Worm (Caenorhabditis elegans) whole organism, dauer: ENCODE data around the gene nhr-141.

ENCODE experiments used
- unc-62 ChIP-seq: sonication (generic microtip); optimal IDR thresholded peaks from 2 replicates; lab custom pipeline; 2017; ENCODE audit warnings: missing biosample characterization, missing genetic modification reagents, missing genetic modification characterization

Gene nhr-141

DNA sequence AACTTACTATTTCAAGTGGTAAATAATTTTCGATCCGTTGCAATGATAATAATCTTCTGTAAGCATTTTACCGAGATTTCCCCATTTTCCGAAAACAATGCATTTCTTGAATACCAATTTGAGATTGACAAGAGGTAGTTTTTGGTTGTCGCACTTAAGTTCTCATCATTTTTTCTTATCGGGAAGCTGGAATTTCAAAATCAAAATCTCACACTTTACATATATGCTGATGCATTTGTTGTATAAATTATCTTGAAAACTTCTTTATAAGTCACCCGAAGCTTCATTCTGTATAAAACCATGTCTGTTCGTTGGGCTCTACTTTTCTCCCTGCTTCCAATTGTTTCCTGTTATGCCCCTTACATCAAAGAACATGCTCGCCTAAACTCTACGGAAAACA is 7.0 kb downstream of the nhr-141 start, which contains the start of gene try-11:
TSS of gene try-11 (plus strand) at position 301 of the 400 bp plus-strand sequence.
- no peak for TF ChIP-seq unc-62

DNA sequence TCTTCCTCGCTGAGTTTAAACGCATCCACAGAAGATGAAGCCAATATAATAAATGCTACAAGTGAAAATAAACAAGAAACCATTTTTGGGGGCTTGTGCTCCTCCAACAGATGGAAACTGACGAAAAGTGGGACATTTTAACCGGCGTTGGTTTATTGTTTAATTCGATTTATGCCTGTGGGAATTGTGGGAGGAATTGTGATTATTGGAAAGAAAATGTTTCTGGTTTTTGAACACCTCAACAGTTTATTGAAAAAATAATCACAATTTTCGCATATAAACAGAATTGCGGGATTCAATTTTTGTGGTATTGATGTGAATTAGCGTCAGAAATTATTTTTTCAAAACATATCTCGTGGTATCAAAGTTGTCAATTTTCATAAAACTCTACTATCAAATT is 9.8 kb downstream of the nhr-141 start, which contains the start of gene try-8:
TSS of gene try-8 (minus strand) at position 101 of the 400 bp plus-strand sequence.
- TF ChIP-seq unc-62: no peak

DNA sequence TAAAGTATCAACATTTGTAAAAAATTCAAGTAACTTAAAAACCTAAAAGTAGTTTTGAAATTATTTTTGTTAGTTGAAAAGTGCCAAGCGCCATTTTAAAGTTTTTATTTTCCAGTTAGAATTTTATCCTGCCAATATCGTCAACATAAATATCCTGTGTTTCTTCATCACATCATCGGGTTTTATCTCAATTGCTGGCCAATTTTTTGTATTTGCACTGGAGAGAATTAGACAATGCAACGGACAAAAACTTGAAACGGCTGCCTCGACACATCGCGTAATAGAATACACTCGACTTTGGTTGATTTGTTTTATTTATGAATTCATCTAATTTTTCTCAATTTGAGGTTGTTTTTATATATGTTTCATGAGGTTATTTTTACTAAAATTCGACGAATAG is 10.5 kb downstream of the nhr-141 start, which contains the start of gene F25E5.2:
TSS of gene F25E5.2 (plus strand) at position 301 of the 400 bp plus-strand sequence.
- no peak for TF ChIP-seq unc-62

DNA sequence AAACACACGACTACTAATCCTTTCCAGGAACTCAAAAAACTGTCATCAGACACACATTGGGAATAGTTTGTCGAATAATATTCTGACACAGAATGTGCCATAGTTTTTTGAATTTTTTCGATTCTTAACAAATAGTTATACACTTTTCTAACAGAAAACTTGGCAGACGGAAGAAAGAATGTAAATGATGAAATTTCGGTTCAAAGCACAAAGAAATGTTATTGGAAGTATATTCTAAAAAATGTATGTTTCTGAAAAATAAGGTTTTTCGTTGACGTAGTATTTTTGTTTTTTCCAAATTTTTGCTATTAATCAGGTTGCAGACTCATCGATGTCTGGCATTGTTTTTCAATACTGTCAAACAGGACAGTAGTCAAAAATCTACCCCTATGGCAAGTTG is 16.4 kb downstream of the nhr-141 start, which contains the start of gene srh-92:
TSS of gene srh-92 (minus strand) at position 101 of the 400 bp plus-strand sequence.
- no peak for TF ChIP-seq unc-62

DNA sequence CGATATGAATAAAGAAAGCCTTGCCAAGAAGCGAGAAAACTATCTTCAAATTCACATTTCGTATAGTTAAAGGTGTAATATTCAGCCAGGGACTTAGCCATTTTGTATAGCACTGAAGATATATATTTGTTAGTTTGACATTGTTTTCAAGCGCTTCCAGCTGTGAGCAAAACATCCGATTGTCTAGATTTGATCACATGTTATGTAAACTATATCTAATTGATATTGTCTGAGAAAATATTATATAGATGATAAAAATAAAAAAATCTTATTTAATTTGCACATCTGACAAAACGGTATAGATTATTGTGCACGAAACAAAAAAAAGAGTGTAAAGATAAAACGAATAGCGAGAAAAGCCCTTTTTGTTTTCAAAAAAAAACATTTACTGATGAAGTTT is 20.2 kb downstream of the nhr-141 start, which contains the start of gene srh-89:
TSS of gene srh-89 (minus strand) at position 101 of the 400 bp plus-strand sequence.
- TF ChIP-seq unc-62: no peak

DNA sequence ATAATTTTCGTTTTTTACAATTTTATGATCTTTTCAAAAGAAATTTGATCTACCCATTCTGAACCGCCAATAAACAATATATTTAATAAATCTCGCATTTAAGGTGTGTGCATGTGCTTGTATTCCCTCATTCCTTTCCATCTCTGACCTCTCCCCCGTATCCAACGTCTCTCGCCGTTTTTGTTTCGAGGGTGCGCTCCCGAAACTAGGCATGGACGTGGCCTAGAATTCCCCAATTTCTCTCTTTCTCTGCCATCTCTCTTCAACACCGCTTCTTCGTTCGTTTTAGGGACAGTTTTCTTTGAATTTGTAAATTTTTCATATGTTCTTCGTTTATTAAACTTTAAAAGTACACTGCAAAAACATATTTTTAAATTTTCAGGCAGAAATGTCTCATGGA is 21.0 kb downstream of the nhr-141 start, which contains the start of gene F25E5.1:
TSS of gene F25E5.1 (plus strand) at position 376 of the 400 bp plus-strand sequence.
- TF ChIP-seq unc-62: no peak

DNA sequence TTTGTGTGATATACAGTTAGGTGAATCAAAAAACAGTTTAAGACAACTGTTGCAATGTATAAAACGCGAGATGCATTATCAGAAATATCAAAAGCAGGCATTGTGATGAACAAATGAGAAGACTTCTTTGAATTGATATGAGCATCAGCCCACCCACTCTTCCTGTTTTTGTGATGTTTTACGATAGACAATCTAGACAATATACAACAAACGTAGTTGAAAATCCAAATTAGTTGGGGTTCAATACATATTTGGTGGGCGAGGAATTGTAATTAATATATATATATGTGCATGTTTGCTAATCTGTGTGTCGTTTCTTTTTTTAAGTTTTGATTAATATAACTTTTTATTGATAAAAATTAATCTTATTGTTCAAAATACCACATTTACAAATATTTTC is 28.4 kb downstream of the nhr-141 start, which contains the start of gene str-28:
TSS of gene str-28 (minus strand) at position 101 of the 400 bp plus-strand sequence.
- no peak for TF ChIP-seq unc-62

DNA sequence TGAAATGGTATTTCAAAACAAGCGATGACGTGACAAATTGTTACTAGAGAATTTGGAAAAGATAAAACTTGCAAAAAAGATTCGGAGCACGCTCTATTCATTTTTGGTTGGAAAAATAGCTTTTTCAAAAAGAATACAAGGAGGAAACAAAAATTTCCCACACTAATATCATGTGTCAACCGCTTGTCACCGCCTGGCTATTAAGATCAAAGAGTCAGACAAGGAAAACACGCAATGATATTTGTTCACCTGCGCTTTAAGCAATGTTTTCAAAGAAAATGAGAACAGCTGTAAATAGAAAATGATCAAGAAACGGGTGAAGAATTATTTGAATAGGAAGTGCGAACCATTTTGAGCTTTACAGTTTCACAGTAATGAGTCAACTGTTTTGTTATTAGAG is 32.3 kb downstream of the nhr-141 start, which contains the start of gene srh-125:
TSS of gene srh-125 (minus strand) at position 101 of the 400 bp plus-strand sequence.
- no peak for TF ChIP-seq unc-62

DNA sequence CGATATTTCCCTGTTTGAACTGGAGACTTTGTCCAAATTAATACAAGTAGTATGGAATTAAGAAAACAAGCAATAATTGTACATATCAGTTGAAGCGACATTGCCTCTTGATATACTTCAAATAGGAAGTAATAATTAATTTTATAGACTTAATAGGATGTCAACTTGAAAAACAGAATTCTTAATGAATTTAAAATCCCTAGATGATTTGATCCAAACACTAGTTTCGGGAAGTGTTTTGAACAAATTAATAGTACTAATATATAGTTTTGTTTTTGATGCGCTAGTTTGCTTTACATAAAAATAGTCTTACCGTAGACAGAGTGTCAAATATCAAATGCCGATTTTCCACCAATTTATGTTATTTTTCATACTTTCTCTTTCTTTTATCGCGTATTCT is 33.9 kb downstream of the nhr-141 start, which contains the start of gene str-190:
TSS of gene str-190 (minus strand) at position 101 of the 400 bp plus-strand sequence.
- TF ChIP-seq unc-62: no peak

DNA sequence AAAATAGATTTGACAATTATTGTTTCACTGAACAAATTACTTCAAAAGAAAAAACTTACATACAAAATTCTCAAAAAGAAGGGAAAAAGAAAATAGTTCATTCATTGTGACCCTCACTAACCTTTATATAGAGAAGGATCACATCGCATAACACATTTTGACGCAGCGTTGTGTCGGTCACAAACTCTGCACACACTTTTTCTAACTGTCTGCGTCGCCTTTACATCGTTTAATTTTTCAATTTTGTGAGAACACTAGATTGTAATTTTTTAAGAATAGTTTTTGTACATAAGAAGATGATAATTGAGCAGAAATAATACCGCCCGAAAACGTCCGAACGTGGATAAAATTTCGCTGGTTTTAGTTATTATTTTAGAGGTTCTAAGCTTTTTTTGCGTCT is 36.5 kb downstream of the nhr-141 start, which contains the start of gene C18B10.6:
TSS of gene C18B10.6 (minus strand) at position 101 of the 400 bp plus-strand sequence.
- TF ChIP-seq unc-62: no peak

DNA sequence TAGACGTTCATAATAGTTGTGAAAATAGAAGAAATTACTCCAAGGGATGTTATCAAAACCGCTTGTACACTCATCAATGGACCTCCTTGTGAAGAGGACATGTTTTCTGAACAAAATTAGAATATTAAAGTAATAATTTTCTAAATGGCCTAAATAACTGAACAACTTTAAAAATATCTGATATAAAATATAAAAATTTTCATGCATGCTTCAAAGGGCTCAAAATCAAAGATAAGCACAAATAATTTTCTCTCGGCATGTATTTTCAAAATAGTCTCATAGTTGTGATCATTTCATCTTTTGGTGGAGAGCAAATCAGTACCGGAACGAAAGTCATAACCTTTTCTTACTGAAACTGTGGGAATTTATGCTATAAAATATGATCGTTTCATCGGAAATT is 40.5 kb downstream of the nhr-141 start, which contains the start of gene srbc-8:
TSS of gene srbc-8 (minus strand) at position 101 of the 400 bp plus-strand sequence.
- no peak for TF ChIP-seq unc-62

DNA sequence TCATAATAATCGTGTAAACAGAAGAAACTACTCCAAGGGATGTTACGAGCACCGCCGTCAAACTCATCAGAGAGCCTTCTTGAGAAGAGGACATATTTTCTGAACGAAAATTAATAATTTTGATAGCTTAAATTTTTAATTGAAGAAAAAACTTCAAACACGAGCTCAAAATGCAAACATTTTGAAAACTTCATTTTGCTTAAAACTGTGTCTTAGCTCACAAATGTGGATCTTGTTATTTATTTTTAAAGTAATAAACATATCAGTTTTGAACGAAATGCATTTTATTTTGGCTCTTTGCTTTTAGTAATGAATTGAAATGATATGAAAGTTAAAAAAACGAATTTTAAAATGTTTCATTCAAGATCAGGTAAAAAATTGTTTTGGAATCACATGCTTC is 43.1 kb downstream of the nhr-141 start, which contains the start of gene srbc-7:
TSS of gene srbc-7 (minus strand) at position 101 of the 400 bp plus-strand sequence.
- TF ChIP-seq unc-62: no peak

DNA sequence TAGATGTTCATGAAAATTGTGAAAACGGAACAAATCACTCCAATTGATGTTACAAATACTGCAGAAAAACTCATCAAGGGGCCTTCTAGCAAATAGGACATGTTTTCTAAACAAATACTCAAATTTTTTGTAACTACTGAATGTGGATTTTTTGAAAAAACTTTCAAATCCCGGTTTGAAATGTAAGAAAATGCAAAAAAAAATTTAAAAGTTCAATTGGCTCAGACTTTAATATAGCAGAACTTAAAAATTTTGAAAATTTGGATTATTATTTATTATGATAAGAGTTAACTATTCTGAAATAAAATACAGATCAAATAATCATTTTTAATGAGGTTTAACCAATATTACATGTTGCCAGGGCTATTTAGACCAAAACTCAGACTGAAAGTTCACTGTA is 45.9 kb downstream of the nhr-141 start, which contains the start of gene srbc-9:
TSS of gene srbc-9 (minus strand) at position 101 of the 400 bp plus-strand sequence.
- no peak for TF ChIP-seq unc-62

DNA sequence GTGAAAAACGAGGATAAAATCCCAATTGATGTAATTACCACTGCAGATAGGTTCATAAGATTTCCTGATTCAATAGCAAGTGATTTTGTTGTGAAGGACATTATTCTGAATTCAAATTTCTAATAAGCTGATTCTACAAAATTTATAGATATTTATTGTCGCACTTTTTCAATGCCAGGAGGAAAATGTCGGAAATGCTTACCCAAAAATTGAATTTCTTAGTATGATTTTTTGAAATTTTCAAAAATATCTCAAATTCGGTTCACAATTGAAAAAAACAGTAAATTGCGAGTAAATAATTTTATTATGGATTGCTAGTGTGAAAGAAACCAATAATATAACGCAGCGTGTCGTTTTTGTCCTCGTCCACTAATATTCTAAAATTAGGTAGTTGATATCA is 48.5 kb downstream of the nhr-141 start, which contains the start of gene srbc-10:
TSS of gene srbc-10 (minus strand) at position 101 of the 400 bp plus-strand sequence.
- no peak for TF ChIP-seq unc-62

DNA sequence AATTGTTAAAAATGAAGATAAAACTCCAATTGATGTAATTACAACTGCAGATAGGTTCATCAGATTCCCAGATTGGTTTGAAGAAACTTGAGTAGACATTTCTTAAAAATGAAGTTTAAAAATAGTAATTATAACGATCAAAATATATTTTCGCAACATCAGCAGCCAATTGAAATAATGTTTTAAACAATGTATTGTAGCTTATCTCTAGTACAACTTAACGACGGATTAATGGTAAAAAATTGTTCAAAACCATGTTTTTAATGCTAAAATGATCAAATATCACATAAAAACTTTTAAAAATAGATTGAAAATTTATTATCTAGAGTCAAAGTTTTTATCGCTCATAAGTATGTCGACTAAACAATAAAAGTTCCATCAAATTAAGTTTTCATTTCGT is 50.7 kb downstream of the nhr-141 start, which contains the start of gene srbc-11:
TSS of gene srbc-11 (minus strand) at position 101 of the 400 bp plus-strand sequence.
- TF ChIP-seq unc-62: no peak
